Worm (Caenorhabditis elegans) whole organism, L4/young adult: Measurements from ENCODE around the gene dpr-1.

Experiments
- W03F9.2 ChIP-seq: fragments of 150-350 bp; optimal IDR thresholded peaks from 2 replicates; lab custom pipeline; 2014; ENCODE audit warnings: missing biosample characterization, missing genetic modification characterization
- dao-5 ChIP-seq: sonication (generic microtip); optimal IDR thresholded peaks from 2 replicates; lab custom pipeline; 2016; ENCODE audit warnings: missing genotype, missing genetic modification characterization, moderate library complexity, missing compliant biosample characterization

- no peak for TF ChIP-seq dao-5 (tag; lab: Kevin White, UChicago)
- no peak for TF ChIP-seq W03F9.2
Measured at ce11 chrV:13960916-13961315, 18.9 kb upstream of the dpr-1 start, which contains the start of gene srh-24.
